Fruit fly (Drosophila melanogaster): ENCODE data around the gene IleRS-m.

Gene IleRS-m

dm6 chr3L:16149418-16150160, 49.5 kb downstream of the IleRS-m start:
- peak; percentile 88 for TF ChIP-seq CG12768 (GFP tag; optimal IDR thresholded peaks at IDR 0.05)
- peak; percentile 13 for TF ChIP-seq tj (GFP tag; optimal IDR thresholded peaks at IDR 0.05)
- peak; percentile 6 for TF ChIP-seq pad (GFP tag; optimal IDR thresholded peaks at IDR 0.05)
- peak; percentile 50 for TF ChIP-seq CG5204 (GFP tag; optimal IDR thresholded peaks at IDR 0.05)
- TF ChIP-seq ovo (GFP tag; optimal IDR thresholded peaks at IDR 0.05), result peak; percentile 11
- peak; percentile 25 for TF ChIP-seq CG7045 (GFP tag; optimal IDR thresholded peaks at IDR 0.05)
- TF ChIP-seq CG14711 (tag; optimal IDR thresholded peaks at IDR 0.05), result no peak
- no peak for TF ChIP-seq cnc (optimal IDR thresholded peaks at IDR 0.05)
- TF ChIP-seq CG33017 (tag; optimal IDR thresholded peaks at IDR 0.05), result peak; percentile 59
- TF ChIP-seq Mnt (GFP tag; optimal IDR thresholded peaks at IDR 0.05), result peak; percentile 85
- TF ChIP-seq Crg-1 (GFP tag; optimal IDR thresholded peaks at IDR 0.05), result no peak
- TF ChIP-seq CG7101 (tag; optimal IDR thresholded peaks at IDR 0.05), result peak; percentile 46
- TF ChIP-seq toe (GFP tag; optimal IDR thresholded peaks at IDR 0.05), result no peak
- no peak for TF ChIP-seq CG1620 (GFP tag; optimal IDR thresholded peaks at IDR 0.05)
- no peak for TF ChIP-seq bab1 (GFP tag; optimal IDR thresholded peaks at IDR 0.05)
- no peak for TF ChIP-seq Clk (GFP tag; optimal IDR thresholded peaks at IDR 0.05)
- TF ChIP-seq cic (GFP tag; optimal IDR thresholded peaks at IDR 0.05), result peak; percentile 83
- TF ChIP-seq CG11617 (GFP tag; optimal IDR thresholded peaks at IDR 0.05), result peak; percentile 51
- peak; percentile 9 for TF ChIP-seq kay (GFP tag; ENCODE audit: borderline replicate concordance)
- TF ChIP-seq Hr96 (GFP tag; optimal IDR thresholded peaks at IDR 0.05), result peak; percentile 45

DNA sequence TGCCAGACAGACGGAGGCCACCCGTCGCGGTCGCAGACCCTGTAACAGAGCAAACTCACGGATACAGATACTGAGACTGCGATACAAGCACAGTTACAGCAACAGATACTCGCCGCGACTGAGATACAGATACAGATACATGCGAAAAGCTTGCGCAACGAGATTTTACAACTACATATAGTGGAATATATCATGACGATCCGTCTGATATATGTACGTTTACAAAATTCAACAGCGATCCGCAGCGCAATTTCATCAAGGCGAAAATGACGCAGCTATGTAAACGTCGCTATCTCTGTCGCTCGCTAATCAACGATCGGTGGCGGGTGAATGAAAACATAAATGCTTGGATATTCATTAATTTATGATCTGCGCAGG, 50.1 kb downstream of the IleRS-m start:
- TF ChIP-seq kay (GFP tag; ENCODE audit: borderline replicate concordance) (peak; percentile 85), CG11617 (GFP tag; optimal IDR thresholded peaks at IDR 0.05) (no peak), toe (GFP tag; optimal IDR thresholded peaks at IDR 0.05) (peak; percentile 21), Clk (GFP tag; optimal IDR thresholded peaks at IDR 0.05) (no peak), CG1620 (GFP tag; optimal IDR thresholded peaks at IDR 0.05) (no peak), cnc (optimal IDR thresholded peaks at IDR 0.05) (peak in 1 of 2 experiments; percentile 6), Mnt (GFP tag; optimal IDR thresholded peaks at IDR 0.05) (no peak), ovo (GFP tag; optimal IDR thresholded peaks at IDR 0.05) (no peak), pad (GFP tag; optimal IDR thresholded peaks at IDR 0.05) (no peak), Hr96 (GFP tag; optimal IDR thresholded peaks at IDR 0.05) (no peak), cic (GFP tag; optimal IDR thresholded peaks at IDR 0.05) (peak; percentile 42), CG14711 (tag; optimal IDR thresholded peaks at IDR 0.05) (no peak), Crg-1 (GFP tag; optimal IDR thresholded peaks at IDR 0.05) (no peak), bab1 (GFP tag; optimal IDR thresholded peaks at IDR 0.05) (no peak), CG5204 (GFP tag; optimal IDR thresholded peaks at IDR 0.05) (no peak), CG7101 (tag; optimal IDR thresholded peaks at IDR 0.05) (no peak), CG33017 (tag; optimal IDR thresholded peaks at IDR 0.05) (no peak), CG7045 (GFP tag; optimal IDR thresholded peaks at IDR 0.05) (no peak), CG12768 (GFP tag; optimal IDR thresholded peaks at IDR 0.05) (no peak), tj (GFP tag; optimal IDR thresholded peaks at IDR 0.05) (no peak)

DNA sequence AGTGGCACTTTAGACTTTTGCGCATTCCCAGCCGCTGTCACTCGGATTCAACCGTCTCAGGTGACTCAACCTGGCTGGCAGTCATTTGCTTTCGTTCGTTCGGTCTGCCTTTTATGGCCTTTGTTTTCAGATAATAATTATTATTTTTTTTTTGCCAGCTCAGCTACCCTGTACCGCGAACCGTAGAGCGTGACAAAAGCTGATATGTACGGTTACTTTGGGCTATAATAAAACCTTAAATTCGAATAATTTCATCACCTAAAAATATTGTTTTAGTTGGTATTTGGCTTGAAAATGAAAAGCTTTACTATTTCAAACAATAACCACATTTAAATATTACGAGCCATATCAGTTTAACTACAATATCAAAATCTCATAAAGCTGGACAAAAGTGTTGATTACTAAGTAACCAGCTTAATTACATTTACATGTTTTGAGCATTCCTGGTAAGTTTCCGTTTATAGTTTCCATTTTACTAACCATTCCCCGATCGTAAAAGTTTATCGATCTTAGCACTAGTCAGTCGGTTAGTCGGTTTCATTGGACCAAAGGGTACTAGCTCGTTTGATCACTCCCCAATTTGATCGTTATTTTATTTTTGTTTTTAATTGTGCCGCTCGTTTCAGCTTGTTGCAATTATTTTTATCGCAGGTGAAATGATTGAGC, 50.9 kb downstream of the IleRS-m start:
- TF ChIP-seq toe (GFP tag; optimal IDR thresholded peaks at IDR 0.05) (peak; percentile 35), Hr96 (GFP tag; optimal IDR thresholded peaks at IDR 0.05) (peak; percentile 0), bab1 (GFP tag; optimal IDR thresholded peaks at IDR 0.05) (no peak), Mnt (GFP tag; optimal IDR thresholded peaks at IDR 0.05) (no peak), Clk (GFP tag; optimal IDR thresholded peaks at IDR 0.05) (no peak), tj (GFP tag; optimal IDR thresholded peaks at IDR 0.05) (peak; percentile 73), Crg-1 (GFP tag; optimal IDR thresholded peaks at IDR 0.05) (no peak), CG33017 (tag; optimal IDR thresholded peaks at IDR 0.05) (no peak), CG12768 (GFP tag; optimal IDR thresholded peaks at IDR 0.05) (peak; percentile 16), CG5204 (GFP tag; optimal IDR thresholded peaks at IDR 0.05) (peak; percentile 16), CG1620 (GFP tag; optimal IDR thresholded peaks at IDR 0.05) (no peak), cic (GFP tag; optimal IDR thresholded peaks at IDR 0.05) (no peak), CG7045 (GFP tag; optimal IDR thresholded peaks at IDR 0.05) (no peak), kay (GFP tag; ENCODE audit: borderline replicate concordance) (peak; percentile 98), CG14711 (tag; optimal IDR thresholded peaks at IDR 0.05) (no peak), cnc (optimal IDR thresholded peaks at IDR 0.05) (no peak), CG7101 (tag; optimal IDR thresholded peaks at IDR 0.05) (no peak), pad (GFP tag; optimal IDR thresholded peaks at IDR 0.05) (no peak), ovo (GFP tag; optimal IDR thresholded peaks at IDR 0.05) (no peak), CG11617 (GFP tag; optimal IDR thresholded peaks at IDR 0.05) (no peak)

- TF ChIP-seq ovo (GFP tag; optimal IDR thresholded peaks at IDR 0.05), result no peak
- TF ChIP-seq CG5204 (GFP tag; optimal IDR thresholded peaks at IDR 0.05), result no peak
- TF ChIP-seq cnc (optimal IDR thresholded peaks at IDR 0.05), result no peak
Measured at dm6 chr3L:16151742-16152141, 51.7 kb downstream of the IleRS-m start.
